Worm (Caenorhabditis elegans) whole organism, young adult: ENCODE data around the gene rpt-6.

Source experiments
- B0019.2 ChIP-seq: fragments of 200-800 bp; sonication (Bioruptor generic); conservative IDR thresholded peaks from 2 replicates; pipeline ENCODE4 v1.3.6; 2022; ENCODE audit warnings: missing genetic modification reagents, missing genetic modification characterization, missing compliant biosample characterization
- B0336.3 ChIP-seq: fragments of 200-800 bp; sonication (Bioruptor generic); IDR thresholded peaks from 2 replicates; pipeline ENCODE4 v1.3.6; 2022; ENCODE audit warnings: missing genetic modification characterization, missing compliant biosample characterization
- D2030.7 ChIP-seq: fragments of 200-800 bp; sonication (Bioruptor generic); IDR thresholded peaks from 2 replicates; pipeline ENCODE4 v1.3.6; 2022; ENCODE audit warnings: missing genetic modification reagents, missing genetic modification characterization, missing compliant biosample characterization
- F10E7.11 ChIP-seq: sonication (generic microtip); optimal IDR thresholded peaks from 2 replicates; lab custom pipeline; 2017; ENCODE audit warnings: mild to moderate bottlenecking, missing genetic modification characterization, moderate library complexity, missing compliant biosample characterization
- F22D6.2 ChIP-seq: sonication (generic microtip); optimal IDR thresholded peaks from 2 replicates; lab custom pipeline; 2016; ENCODE audit warnings: mild to moderate bottlenecking, missing genetic modification characterization, missing compliant biosample characterization
- F39B2.1 ChIP-seq: fragments of 200-800 bp; sonication (Bioruptor generic); IDR thresholded peaks from 2 replicates; pipeline ENCODE4 v1.3.6; 2022; ENCODE audit warnings: missing genetic modification reagents, missing genetic modification characterization, missing compliant biosample characterization
- F57A8.1 ChIP-seq: fragments of 200-800 bp; sonication (Bioruptor generic); optimal IDR thresholded peaks from 2 replicates; lab custom pipeline; 2018; ENCODE audit warnings: mild to moderate bottlenecking, missing genetic modification characterization, moderate library complexity, missing compliant biosample characterization
- K11D2.4 ChIP-seq: fragments of 200-800 bp; sonication (Bioruptor generic); IDR thresholded peaks from 2 replicates; pipeline ENCODE4 v1.3.6; 2022; ENCODE audit warnings: missing genetic modification reagents, missing genetic modification characterization, missing compliant biosample characterization
- Y79H2A.3 ChIP-seq: fragments of 200-800 bp; sonication (Bioruptor generic); conservative IDR thresholded peaks from 2 replicates; pipeline ENCODE4 v1.3.6; 2022; ENCODE audit warnings: missing genetic modification reagents, missing genetic modification characterization, missing compliant biosample characterization
- ZK185.1 ChIP-seq: sonication (generic microtip); optimal IDR thresholded peaks from 2 replicates; lab custom pipeline; 2016; ENCODE audit warnings: mild to moderate bottlenecking, missing genetic modification characterization, missing compliant biosample characterization; ENCODE audit not compliant: poor library complexity, severe bottlenecking
- athp-1 ChIP-seq: sonication (generic microtip); optimal IDR thresholded peaks from 2 replicates; lab custom pipeline; 2017; ENCODE audit warnings: mild to moderate bottlenecking, missing genetic modification characterization, missing compliant biosample characterization
- attf-3 ChIP-seq: fragments of 200-800 bp; sonication (Bioruptor generic); conservative IDR thresholded peaks from 2 replicates; pipeline ENCODE4 v1.3.6; 2022; ENCODE audit warnings: missing genetic modification reagents, missing genetic modification characterization, missing compliant biosample characterization
- ccch-3 ChIP-seq: fragments of 200-800 bp; sonication (Bioruptor generic); optimal IDR thresholded peaks from 2 replicates; lab custom pipeline; 2018; ENCODE audit warnings: mild to moderate bottlenecking, missing genetic modification characterization, missing compliant biosample characterization
- ceh-100 ChIP-seq: fragments of 200-800 bp; sonication (Bioruptor generic); IDR thresholded peaks from 2 replicates; pipeline ENCODE4 v1.3.6; 2022; ENCODE audit warnings: missing genetic modification reagents, missing genetic modification characterization, missing compliant biosample characterization
- ceh-58 ChIP-seq: fragments of 200-800 bp; sonication (Bioruptor generic); IDR thresholded peaks from 2 replicates; pipeline ENCODE4 v1.3.6; 2022; ENCODE audit warnings: missing genetic modification characterization, missing compliant biosample characterization
- ceh-79 ChIP-seq: sonication (generic microtip); optimal IDR thresholded peaks from 2 replicates; lab custom pipeline; 2017; ENCODE audit warnings: mild to moderate bottlenecking, missing genetic modification characterization, missing compliant biosample characterization
- ceh-91 ChIP-seq: fragments of 200-800 bp; sonication (Bioruptor generic); IDR thresholded peaks from 2 replicates; pipeline ENCODE4 v1.3.6; 2022; ENCODE audit warnings: missing genetic modification reagents, missing genetic modification characterization, missing compliant biosample characterization
- dox-1 ChIP-seq: fragments of 200-800 bp; sonication (Bioruptor generic); IDR thresholded peaks from 2 replicates; pipeline ENCODE4 v1.3.6; 2022; ENCODE audit warnings: missing genetic modification reagents, missing genetic modification characterization, missing compliant biosample characterization
- dpff-1 ChIP-seq: sonication (generic microtip); optimal IDR thresholded peaks from 2 replicates; lab custom pipeline; 2017; ENCODE audit warnings: mild to moderate bottlenecking, missing genetic modification characterization, missing compliant biosample characterization
- efl-1 ChIP-seq: fragments of 150-350 bp; optimal IDR thresholded peaks from 2 replicates; lab custom pipeline; 2014; ENCODE audit warnings: missing biosample characterization, missing genetic modification reagents, missing genetic modification characterization
- fkh-3 ChIP-seq: sonication (generic microtip); optimal IDR thresholded peaks from 2 replicates; lab custom pipeline; 2016; ENCODE audit warnings: mild to moderate bottlenecking, missing genetic modification characterization, missing compliant biosample characterization
- hlh-26 ChIP-seq: fragments of 200-800 bp; sonication (Bioruptor generic); conservative IDR thresholded peaks from 2 replicates; pipeline ENCODE4 v1.3.6; 2022; ENCODE audit warnings: missing genetic modification reagents, missing genetic modification characterization, missing compliant biosample characterization
- lag-1 ChIP-seq: fragments of 200-800 bp; sonication (Bioruptor generic); IDR thresholded peaks from 2 replicates; pipeline ENCODE4 v1.3.6; 2022; ENCODE audit warnings: missing genetic modification reagents, missing genetic modification characterization, missing compliant biosample characterization
- let-526 ChIP-seq: fragments of 200-800 bp; sonication (Bioruptor generic); IDR thresholded peaks from 2 replicates; pipeline ENCODE4 v1.3.6; 2022; ENCODE audit warnings: missing genetic modification reagents, missing genetic modification characterization, missing compliant biosample characterization
- let-607 ChIP-seq, 2 experiments: fragments of 200-800 bp in 1 of 2; sonication (Bioruptor generic) in 1 of 2; sonication (generic microtip) in 1 of 2; optimal IDR thresholded peaks; 2 replicates each; lab custom pipeline; 2016 to 2018; ENCODE audit warnings: mild to moderate bottlenecking in 2 of 2, missing compliant biosample characterization in 2 of 2, missing genetic modification characterization in 2 of 2, moderate library complexity in 2 of 2, missing genotype in 1 of 2
- lin-35 ChIP-seq, 3 experiments: fragments of 150-350 bp in 2 of 3; sonication (generic microtip) in 1 of 3; optimal IDR thresholded peaks; 2 replicates each; lab custom pipeline; 2014 to 2018; ENCODE audit warnings: missing biosample characterization in 3 of 3, missing genetic modification characterization in 3 of 3, missing genetic modification reagents in 3 of 3
- madf-10 ChIP-seq: sonication (generic microtip); optimal IDR thresholded peaks from 2 replicates; lab custom pipeline; 2016; ENCODE audit warnings: mild to moderate bottlenecking, missing genetic modification characterization, missing compliant biosample characterization
- madf-3 ChIP-seq: fragments of 200-800 bp; sonication (Bioruptor generic); IDR thresholded peaks from 2 replicates; pipeline ENCODE4 v1.3.6; 2022; ENCODE audit warnings: missing genetic modification reagents, missing genetic modification characterization, missing compliant biosample characterization
- madf-6 ChIP-seq: fragments of 200-800 bp; sonication (Bioruptor generic); IDR thresholded peaks from 2 replicates; pipeline ENCODE4 v1.3.6; 2022; ENCODE audit warnings: missing genetic modification reagents, missing genetic modification characterization, missing compliant biosample characterization
- nfya-2 ChIP-seq: fragments of 200-800 bp; sonication (Bioruptor generic); IDR thresholded peaks from 2 replicates; pipeline ENCODE4 v1.3.6; 2022; ENCODE audit warnings: missing genetic modification reagents, missing genetic modification characterization, missing compliant biosample characterization
- nhr-179 ChIP-seq: sonication (generic microtip); optimal IDR thresholded peaks from 2 replicates; lab custom pipeline; 2016; ENCODE audit warnings: mild to moderate bottlenecking, missing genetic modification characterization, missing compliant biosample characterization
- nhr-27 ChIP-seq: fragments of 200-800 bp; sonication (Bioruptor generic); optimal IDR thresholded peaks from 2 replicates; lab custom pipeline; 2018; ENCODE audit warnings: mild to moderate bottlenecking, missing genetic modification characterization, moderate library complexity, missing compliant biosample characterization
- nhr-80 ChIP-seq: sonication (generic microtip); optimal IDR thresholded peaks from 2 replicates; lab custom pipeline; 2016; ENCODE audit warnings: missing genetic modification characterization, missing compliant biosample characterization
- nhr-90 ChIP-seq: sonication (generic microtip); optimal IDR thresholded peaks from 2 replicates; lab custom pipeline; 2016; ENCODE audit warnings: missing genotype, mild to moderate bottlenecking, missing genetic modification characterization, missing compliant biosample characterization
- pbrm-1 ChIP-seq: fragments of 200-800 bp; sonication (Bioruptor generic); IDR thresholded peaks from 2 replicates; pipeline ENCODE4 v1.3.6; 2022; ENCODE audit warnings: missing genetic modification reagents, missing genetic modification characterization, missing compliant biosample characterization
- rcor-1 ChIP-seq: fragments of 200-800 bp; sonication (Bioruptor generic); IDR thresholded peaks from 2 replicates; pipeline ENCODE4 v1.3.6; 2022; ENCODE audit warnings: missing genetic modification reagents, missing genetic modification characterization, missing compliant biosample characterization
- rec-8 ChIP-seq, 2 experiments: sonication (generic microtip); optimal IDR thresholded peaks; 2 replicates each; lab custom pipeline; 2016; ENCODE audit warnings: mild to moderate bottlenecking in 2 of 2, missing genetic modification characterization in 2 of 2, missing genetic modification reagents in 2 of 2, missing genotype in 2 of 2, missing biosample characterization in 1 of 2, missing compliant biosample characterization in 1 of 2, moderate library complexity in 1 of 2
- repo-1 ChIP-seq: sonication (generic microtip); optimal IDR thresholded peaks from 2 replicates; lab custom pipeline; 2017; ENCODE audit warnings: mild to moderate bottlenecking, missing genetic modification characterization, missing compliant biosample characterization
- sdz-38 ChIP-seq: sonication (generic microtip); optimal IDR thresholded peaks from 2 replicates; lab custom pipeline; 2016; ENCODE audit warnings: missing genotype, missing genetic modification characterization, missing compliant biosample characterization
- sea-2 ChIP-seq: fragments of 200-800 bp; sonication (Bioruptor generic); IDR thresholded peaks from 2 replicates; pipeline ENCODE4 v1.3.6; 2022; ENCODE audit warnings: missing genetic modification characterization, missing compliant biosample characterization
- snpc-3.4 ChIP-seq: sonication (generic microtip); optimal IDR thresholded peaks from 2 replicates; lab custom pipeline; 2017; ENCODE audit warnings: missing genetic modification characterization, mild to moderate bottlenecking, missing compliant biosample characterization, antibody characterized with exemption, moderate library complexity, missing genotype, missing genetic modification reagents
- snpc-4 ChIP-seq, 5 experiments: fragments of 150-350 bp in 1 of 5; sonication (generic microtip) in 4 of 5; optimal IDR thresholded peaks; 2 replicates each; lab custom pipeline; 2014 to 2018; ENCODE audit warnings: missing genetic modification characterization in 5 of 5, missing biosample characterization in 3 of 5, antibody characterized with exemption in 2 of 5, mild to moderate bottlenecking in 2 of 5, missing compliant biosample characterization in 2 of 5, missing genotype in 2 of 5, moderate library complexity in 2 of 5, missing genetic modification reagents in 1 of 5
- sptf-2 ChIP-seq: fragments of 200-800 bp; sonication (Bioruptor generic); optimal IDR thresholded peaks from 2 replicates; lab custom pipeline; 2018; ENCODE audit warnings: mild to moderate bottlenecking, missing genetic modification characterization, missing compliant biosample characterization
- tlf-1 ChIP-seq: fragments of 200-800 bp; sonication (Bioruptor generic); optimal IDR thresholded peaks from 2 replicates; lab custom pipeline; 2018; ENCODE audit warnings: mild to moderate bottlenecking, missing genetic modification characterization, missing compliant biosample characterization
- zfh-2 ChIP-seq: fragments of 200-800 bp; sonication (Bioruptor generic); conservative IDR thresholded peaks from 2 replicates; pipeline ENCODE4 v1.3.6; 2022; ENCODE audit warnings: missing genetic modification reagents, missing genetic modification characterization, missing compliant biosample characterization
- ztf-18 ChIP-seq: sonication (generic microtip); optimal IDR thresholded peaks from 2 replicates; lab custom pipeline; 2016; ENCODE audit warnings: missing genotype, mild to moderate bottlenecking, missing genetic modification characterization, missing compliant biosample characterization
- ztf-3 ChIP-seq: fragments of 200-800 bp; sonication (Bioruptor generic); optimal IDR thresholded peaks from 2 replicates; lab custom pipeline; 2018; ENCODE audit warnings: mild to moderate bottlenecking, missing genetic modification characterization, missing compliant biosample characterization
- ztf-6 ChIP-seq: fragments of 200-800 bp; sonication (Bioruptor generic); IDR thresholded peaks from 2 replicates; pipeline ENCODE4 v1.3.6; 2022; ENCODE audit warnings: missing genetic modification reagents, missing genetic modification characterization, missing compliant biosample characterization

rpt-6 gene

DNA sequence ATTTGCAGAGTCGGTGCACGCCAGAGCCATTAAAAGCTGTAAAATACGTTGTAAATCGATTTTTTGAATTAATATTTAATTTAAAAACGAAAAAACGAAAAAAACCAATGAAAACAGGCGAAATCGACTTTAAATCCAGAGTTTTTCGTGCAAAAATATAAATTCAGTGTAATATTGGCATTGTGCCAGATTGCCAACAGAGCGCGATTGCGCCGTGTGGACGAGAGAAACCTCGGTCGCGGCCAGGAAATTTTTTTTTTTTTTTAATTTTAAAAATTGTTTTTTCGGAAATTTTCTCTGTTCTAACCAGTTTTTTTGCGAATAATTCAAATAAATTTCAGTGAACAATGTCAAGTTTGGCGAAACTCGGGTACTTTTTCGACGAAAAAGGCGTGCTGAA is 19.0 kb upstream of the rpt-6 start, which contains the start of the genes pph-4.1 and Y75B8A.31 (continued):
- TF ChIP-seq nhr-80 (tag; lab: Kevin White, UChicago) (peak; percentile 51), B0336.3 (GFP tag; lab: Robert Waterston, UW) (0 out of 2 replicates have a peak, but pooled peaks have one; percentile 25), let-607 (tag; optimal IDR thresholded peaks at IDR 0.05; lab: Kevin White, UChicago) (peak in 1 of 2 experiments; percentile 65), attf-3 (peak; percentile 51; the same call in 1 of the 2 replicates), dpff-1 (tag; lab: Kevin White, UChicago) (no peak), ZK185.1 (no peak), lag-1 (no peak), F57A8.1 (GFP tag; lab: Kevin White, UChicago) (no peak), rcor-1 (peak; percentile 76), Y79H2A.3 (GFP tag; lab: Robert Waterston, UW) (no peak), B0019.2 (GFP tag; lab: Robert Waterston, UW) (peak; percentile 69), F22D6.2 (tag; lab: Kevin White, UChicago) (peak; percentile 58), let-526 (GFP tag; lab: Robert Waterston, UW) (0 out of 2 replicates have a peak, but pooled peaks have one; percentile 48), madf-10 (tag; lab: Kevin White, UChicago) (peak; percentile 34), lin-35 (GFP tag; optimal IDR thresholded peaks at IDR 0.05; lab: Kevin White, UChicago) (peak in 1 of 3 experiments; percentile 30), ztf-3 (GFP tag; lab: Kevin White, UChicago) (no peak), madf-3 (GFP tag; lab: Robert Waterston, UW) (peak; percentile 63; the same call in 1 of the 2 replicates), dox-1 (peak; percentile 93), sdz-38 (no peak), rec-8 (tag; optimal IDR thresholded peaks at IDR 0.05; lab: Kevin White, UChicago) (peak; percentile 9 to 11), ceh-58 (GFP tag; lab: Robert Waterston, UW) (no peak), ztf-18 (peak; percentile 26), nhr-179 (tag; lab: Kevin White, UChicago) (no peak), sptf-2 (GFP tag; lab: Kevin White, UChicago) (no peak), F10E7.11 (tag; lab: Kevin White, UChicago) (no peak), efl-1 (GFP tag; lab: Kevin White, UChicago) (peak; percentile 42), nfya-2 (GFP tag; lab: Robert Waterston, UW) (no peak), athp-1 (peak; percentile 19), ceh-91 (GFP tag; lab: Robert Waterston, UW) (peak; percentile 87), ztf-6 (0 out of 2 replicates have a peak, but pooled peaks have one; percentile 37), snpc-3.4 (peak; percentile 59), nhr-27 (tag; lab: Kevin White, UChicago) (no peak), zfh-2 (GFP tag; lab: Robert Waterston, UW) (no peak), sea-2 (GFP tag; lab: Robert Waterston, UW) (no peak), fkh-3 (tag; lab: Kevin White, UChicago) (no peak), repo-1 (tag; lab: Kevin White, UChicago) (no peak), madf-6 (GFP tag; lab: Robert Waterston, UW) (peak; percentile 85), nhr-90 (tag; lab: Kevin White, UChicago) (no peak), snpc-4 (GFP tag; optimal IDR thresholded peaks at IDR 0.05; lab: Kevin White, UChicago) (no peak), snpc-4 (tag; optimal IDR thresholded peaks at IDR 0.05; lab: Kevin White, UChicago) (peak in 2 of 4 experiments; percentile 64 to 70), tlf-1 (GFP tag; lab: Kevin White, UChicago) (peak; percentile 58), ceh-100 (peak; percentile 40; the same call in 1 of the 2 replicates), pbrm-1 (GFP tag; lab: Robert Waterston, UW) (peak; percentile 78; the same call in 1 of the 2 replicates), F39B2.1 (GFP tag; lab: Robert Waterston, UW) (no peak), ceh-79 (tag; lab: Kevin White, UChicago) (no peak), K11D2.4 (GFP tag; lab: Robert Waterston, UW) (peak; percentile 85), ccch-3 (GFP tag; lab: Kevin White, UChicago) (no peak), D2030.7 (GFP tag; lab: Robert Waterston, UW) (peak; percentile 66), hlh-26 (GFP tag; lab: Robert Waterston, UW) (no peak)
